Worm (Caenorhabditis elegans) whole organism, early embryonic: Measurements from ENCODE around the gene srz-69.

ENCODE experiments used
- B0310.2 ChIP-seq: sonication (generic microtip); optimal IDR thresholded peaks from 2 replicates; lab custom pipeline; 2016; ENCODE audit warnings: mild to moderate bottlenecking, missing genetic modification characterization, missing compliant biosample characterization
- ama-1 ChIP-seq: fragments of 150-350 bp; optimal IDR thresholded peaks from 2 replicates; lab custom pipeline; 2014
- scrt-1 ChIP-seq: fragments of 200-800 bp; sonication (Bioruptor generic); IDR thresholded peaks from 2 replicates; pipeline ENCODE4 v1.3.6; 2022; ENCODE audit warnings: missing genetic modification characterization, missing compliant biosample characterization
- tbx-37 ChIP-seq: fragments of 200-800 bp; sonication (Bioruptor generic); conservative IDR thresholded peaks from 2 replicates; pipeline ENCODE4 v1.3.6; 2022; ENCODE audit warnings: missing genetic modification reagents, missing genetic modification characterization, missing compliant biosample characterization

DNA sequence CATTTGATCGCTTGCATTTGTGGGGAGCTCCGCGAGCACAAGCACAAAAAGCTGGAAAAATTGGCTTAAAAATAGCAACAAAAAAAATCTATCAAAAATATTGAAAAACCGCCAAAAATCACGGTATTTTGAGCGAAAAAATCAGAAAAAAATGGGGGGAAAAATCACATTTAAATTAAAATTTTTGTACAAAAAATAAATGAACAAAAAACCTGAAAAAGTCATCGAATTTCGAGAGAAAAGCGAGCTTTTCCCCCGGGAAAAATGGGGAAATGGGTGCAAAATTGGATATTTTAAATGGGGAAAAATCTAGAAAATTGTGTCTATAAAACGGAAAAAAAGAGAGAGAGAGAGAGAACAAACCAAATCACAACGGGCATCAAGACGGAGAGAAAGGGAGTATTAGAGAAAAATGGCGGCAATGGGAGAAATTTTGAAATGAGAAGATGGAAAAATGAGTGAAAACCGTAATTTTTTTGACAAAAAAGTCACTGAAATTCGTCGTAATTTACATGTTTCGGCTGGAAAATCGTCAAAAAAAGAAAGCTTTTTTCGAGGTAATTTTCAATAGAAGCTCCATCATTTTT is 32.5 kb upstream of the srz-69 start, which contains the start of gene ced-10:
- TF ChIP-seq tbx-37 (no peak), B0310.2 (no peak), scrt-1 (GFP tag; lab: Robert Waterston, UW) (no peak), ama-1 (no peak)
